Worm (Caenorhabditis elegans) whole organism, young adult: ENCODE measurements around the gene ZC404.15.

Source experiments
- ama-1 ChIP-seq, 3 experiments: fragments of 150-350 bp in 1 of 3; sonication (generic microtip) in 2 of 3; optimal IDR thresholded peaks; 2 replicates each; lab custom pipeline; 2014 to 2018; ENCODE audit warnings: missing biosample characterization in 2 of 3, missing genetic modification characterization in 2 of 3, missing genetic modification reagents in 2 of 3
- repo-1 ChIP-seq: sonication (generic microtip); optimal IDR thresholded peaks from 2 replicates; lab custom pipeline; 2017; ENCODE audit warnings: mild to moderate bottlenecking, missing genetic modification characterization, missing compliant biosample characterization

- no peak for TF ChIP-seq repo-1 (tag; lab: Kevin White, UChicago)
- no peak for TF ChIP-seq ama-1 (optimal IDR thresholded peaks at IDR 0.05; lab: Kevin White, UChicago)
- no peak for TF ChIP-seq ama-1 (GFP tag; optimal IDR thresholded peaks at IDR 0.05; lab: Kevin White, UChicago)
Observed at ce11 chrV:6780676-6781075, 410 bp downstream of the ZC404.15 start.
